Fruit fly (Drosophila melanogaster) whole organism, embryonic: ENCODE results near the gene mora.

Source experiments
- Aef1 ChIP-seq: fragments of 200-800 bp; sonication (Bioruptor generic); IDR thresholded peaks from 3 replicates; pipeline ENCODE4 v1.3.6; 2022; ENCODE audit warnings: missing biosample characterization, missing genetic modification characterization
- C15 ChIP-seq: fragments of 200-800 bp; sonication (Bioruptor generic); IDR thresholded peaks from 3 replicates; pipeline ENCODE4 v1.3.6; 2022; ENCODE audit warnings: missing biosample characterization, missing genetic modification characterization
- CG12071 ChIP-seq: fragments of 200-800 bp; sonication (Bioruptor generic); optimal IDR thresholded peaks from 3 replicates; lab custom pipeline; 2018; ENCODE audit warnings: missing biosample characterization, mild to moderate bottlenecking, missing genetic modification characterization
- CG12155 ChIP-seq: fragments of 200-800 bp; sonication (Bioruptor generic); optimal IDR thresholded peaks from 3 replicates; lab custom pipeline; 2016; ENCODE audit warnings: missing biosample characterization, missing genetic modification characterization
- CG12659 ChIP-seq: fragments of 200-800 bp; sonication (Bioruptor generic); optimal IDR thresholded peaks from 3 replicates; lab custom pipeline; 2017; ENCODE audit warnings: mild to moderate bottlenecking, missing biosample characterization, missing genetic modification reagents, missing genetic modification characterization
- CG32532 ChIP-seq: fragments of 200-800 bp; sonication (Bioruptor generic); IDR thresholded peaks from 2 replicates; pipeline ENCODE4 v1.3.6; 2022; ENCODE audit warnings: missing biosample characterization, missing genetic modification characterization
- CG3838 ChIP-seq: fragments of 200-800 bp; sonication (Bioruptor generic); optimal IDR thresholded peaks from 3 replicates; lab custom pipeline; 2016; ENCODE audit warnings: missing biosample characterization, missing genetic modification characterization
- CG6254 ChIP-seq: fragments of 200-800 bp; sonication (Bioruptor generic); optimal IDR thresholded peaks from 3 replicates; lab custom pipeline; 2017; ENCODE audit warnings: mild to moderate bottlenecking, missing biosample characterization, missing genetic modification reagents, missing genetic modification characterization
- CG6272 ChIP-seq: fragments of 200-800 bp; sonication (Bioruptor generic); IDR thresholded peaks from 2 replicates; pipeline ENCODE4 v1.3.6; 2022; ENCODE audit warnings: missing biosample characterization, missing genetic modification characterization
- CG6765 ChIP-seq: fragments of 200-800 bp; sonication (Bioruptor generic); optimal IDR thresholded peaks from 3 replicates; lab custom pipeline; 2017; ENCODE audit warnings: missing biosample characterization, mild to moderate bottlenecking, missing genetic modification characterization
- CG6854 ChIP-seq: fragments of 200-800 bp; sonication (Bioruptor generic); optimal IDR thresholded peaks from 3 replicates; lab custom pipeline; 2017; ENCODE audit warnings: missing biosample characterization, mild to moderate bottlenecking, missing genetic modification characterization
- CG7556 ChIP-seq: fragments of 200-800 bp; sonication (Bioruptor generic); optimal IDR thresholded peaks from 2 replicates; lab custom pipeline; 2017; ENCODE audit warnings: missing biosample characterization, mild to moderate bottlenecking, missing genetic modification characterization
- CG7839 ChIP-seq: fragments of 200-800 bp; sonication (Bioruptor generic); optimal IDR thresholded peaks from 3 replicates; lab custom pipeline; 2018; ENCODE audit warnings: missing biosample characterization, mild to moderate bottlenecking, missing genetic modification characterization, moderate library complexity
- CG8089 ChIP-seq: fragments of 200-800 bp; sonication (Bioruptor generic); optimal IDR thresholded peaks from 3 replicates; lab custom pipeline; 2016; ENCODE audit warnings: missing biosample characterization, missing genetic modification characterization
- CG8281 ChIP-seq: fragments of 200-800 bp; sonication (Bioruptor generic); optimal IDR thresholded peaks from 2 replicates; lab custom pipeline; 2018; ENCODE audit warnings: missing biosample characterization, mild to moderate bottlenecking, missing genetic modification characterization, moderate library complexity
- Dip2 ChIP-seq: fragments of 200-800 bp; sonication (Bioruptor generic); IDR thresholded peaks from 2 replicates; pipeline ENCODE4 v1.3.6; 2022; ENCODE audit warnings: missing biosample characterization, missing genetic modification characterization
- Dp ChIP-seq: fragments of 200-800 bp; sonication (Bioruptor generic); optimal IDR thresholded peaks from 2 replicates; lab custom pipeline; 2018; ENCODE audit warnings: missing biosample characterization, mild to moderate bottlenecking, missing genetic modification characterization, moderate library complexity
- Fer2 ChIP-seq: fragments of 200-800 bp; sonication (Bioruptor generic); optimal IDR thresholded peaks from 2 replicates; lab custom pipeline; 2018; ENCODE audit warnings: missing biosample characterization, mild to moderate bottlenecking, missing genetic modification characterization, moderate library complexity
- GATAe ChIP-seq: fragments of 200-800 bp; sonication (Bioruptor generic); conservative IDR thresholded peaks from 2 replicates; pipeline ENCODE4 v1.3.6; 2022; ENCODE audit warnings: missing biosample characterization, missing genetic modification characterization
- Hmr ChIP-seq: fragments of 200-800 bp; sonication (Bioruptor generic); optimal IDR thresholded peaks from 3 replicates; lab custom pipeline; 2017; ENCODE audit warnings: mild to moderate bottlenecking, missing biosample characterization, missing genetic modification reagents, missing genetic modification characterization
- MESR4 ChIP-seq: fragments of 200-800 bp; sonication (Bioruptor generic); optimal IDR thresholded peaks from 2 replicates; lab custom pipeline; 2018; ENCODE audit warnings: missing biosample characterization, mild to moderate bottlenecking, missing genetic modification characterization, moderate library complexity
- Mad ChIP-seq: fragments of 200-800 bp; sonication (Bioruptor generic); optimal IDR thresholded peaks from 2 replicates; lab custom pipeline; 2016; ENCODE audit warnings: missing biosample characterization, missing genetic modification characterization
- Myb ChIP-seq: fragments of 200-800 bp; sonication (Bioruptor generic); optimal IDR thresholded peaks from 2 replicates; lab custom pipeline; 2016; ENCODE audit warnings: missing biosample characterization, missing genetic modification characterization
- NFAT ChIP-seq: fragments of 200-800 bp; sonication (Bioruptor generic); IDR thresholded peaks from 2 replicates; pipeline ENCODE4 v1.3.6; 2022; ENCODE audit warnings: missing biosample characterization, missing genetic modification characterization
- Ravus ChIP-seq: fragments of 200-800 bp; sonication (Bioruptor generic); IDR thresholded peaks from 2 replicates; pipeline ENCODE4 v1.3.6; 2022; ENCODE audit warnings: missing biosample characterization, missing genetic modification characterization
- Spps ChIP-seq: fragments of 200-800 bp; sonication (Bioruptor generic); optimal IDR thresholded peaks from 2 replicates; lab custom pipeline; 2018; ENCODE audit warnings: missing biosample characterization, mild to moderate bottlenecking, missing genetic modification characterization
- Sry-β ChIP-seq: fragments of 200-800 bp; sonication (Bioruptor generic); optimal IDR thresholded peaks from 2 replicates; lab custom pipeline; 2018; ENCODE audit warnings: missing biosample characterization, mild to moderate bottlenecking, missing genetic modification characterization, moderate library complexity
- aop ChIP-seq: fragments of 200-800 bp; sonication (Bioruptor generic); IDR thresholded peaks from 2 replicates; pipeline ENCODE4 v1.3.6; 2022; ENCODE audit warnings: missing biosample characterization, missing genetic modification characterization
- caup ChIP-seq: fragments of 200-800 bp; sonication (Bioruptor generic); optimal IDR thresholded peaks from 3 replicates; lab custom pipeline; 2017; ENCODE audit warnings: missing biosample characterization, mild to moderate bottlenecking, missing genetic modification characterization, moderate library complexity; ENCODE audit not compliant: severe bottlenecking
- crp ChIP-seq, 2 experiments: fragments of 200-800 bp; sonication (Bioruptor generic); optimal IDR thresholded peaks; 2 replicates in 1 of 2; 3 replicates in 1 of 2; lab custom pipeline; 2017; ENCODE audit warnings: missing biosample characterization in 2 of 2, missing genetic modification characterization in 2 of 2, mild to moderate bottlenecking in 1 of 2, moderate library complexity in 1 of 2
- dimm ChIP-seq: fragments of 200-800 bp; sonication (Bioruptor generic); IDR thresholded peaks from 2 replicates; pipeline ENCODE4 v1.3.6; 2022; ENCODE audit warnings: missing biosample characterization, missing genetic modification characterization
- exex ChIP-seq: fragments of 200-800 bp; sonication (Bioruptor generic); optimal IDR thresholded peaks from 4 replicates; lab custom pipeline; 2018; ENCODE audit warnings: missing biosample characterization, mild to moderate bottlenecking, missing genetic modification characterization, moderate library complexity
- eyg ChIP-seq: fragments of 200-800 bp; sonication (Bioruptor generic); optimal IDR thresholded peaks from 3 replicates; lab custom pipeline; 2016; ENCODE audit warnings: missing biosample characterization, missing genetic modification characterization
- fd3F ChIP-seq: fragments of 200-800 bp; sonication (Bioruptor generic); optimal IDR thresholded peaks from 2 replicates; lab custom pipeline; 2018; ENCODE audit warnings: missing biosample characterization, mild to moderate bottlenecking, missing genetic modification characterization, moderate library complexity
- fd64A ChIP-seq: fragments of 200-800 bp; sonication (Bioruptor generic); optimal IDR thresholded peaks from 3 replicates; lab custom pipeline; 2018; ENCODE audit warnings: missing biosample characterization, mild to moderate bottlenecking, missing genetic modification characterization
- hbn ChIP-seq: fragments of 200-800 bp; sonication (Bioruptor generic); IDR thresholded peaks from 2 replicates; pipeline ENCODE4 v1.3.6; 2022; ENCODE audit warnings: missing biosample characterization, missing genetic modification characterization; ENCODE audit not compliant: partially characterized antibody
- insv ChIP-seq, 2 experiments: fragments of 200-800 bp; sonication (Bioruptor generic); optimal IDR thresholded peaks; 3 replicates each; lab custom pipeline; 2016 to 2018; ENCODE audit warnings: missing biosample characterization in 2 of 2, missing genetic modification characterization in 2 of 2
- jing ChIP-seq: fragments of 200-800 bp; sonication (Bioruptor generic); optimal IDR thresholded peaks from 2 replicates; lab custom pipeline; 2018; ENCODE audit warnings: missing biosample characterization, mild to moderate bottlenecking, missing genetic modification characterization
- klu ChIP-seq: fragments of 200-800 bp; sonication (Bioruptor generic); IDR thresholded peaks from 2 replicates; pipeline ENCODE4 v1.3.6; 2022; ENCODE audit warnings: missing biosample characterization, missing genetic modification characterization
- lilli ChIP-seq: fragments of 200-800 bp; sonication (Bioruptor generic); optimal IDR thresholded peaks from 3 replicates; lab custom pipeline; 2016; ENCODE audit warnings: missing biosample characterization, missing genetic modification characterization
- nau ChIP-seq: fragments of 200-800 bp; sonication (Bioruptor generic); optimal IDR thresholded peaks from 3 replicates; lab custom pipeline; 2017; ENCODE audit warnings: missing biosample characterization, mild to moderate bottlenecking, missing genetic modification characterization, missing genetic modification reagents
- nmo ChIP-seq: fragments of 200-800 bp; sonication (Bioruptor generic); optimal IDR thresholded peaks from 2 replicates; lab custom pipeline; 2018; ENCODE audit warnings: missing biosample characterization, mild to moderate bottlenecking, missing genetic modification characterization, moderate library complexity
- nom ChIP-seq: fragments of 200-800 bp; sonication (Bioruptor generic); optimal IDR thresholded peaks from 2 replicates; lab custom pipeline; 2017; ENCODE audit warnings: missing biosample characterization, missing genetic modification characterization, mild to moderate bottlenecking, moderate library complexity, missing genetic modification reagents
- oc ChIP-seq: fragments of 200-800 bp; sonication (Bioruptor generic); optimal IDR thresholded peaks from 2 replicates; lab custom pipeline; 2018; ENCODE audit warnings: missing biosample characterization, mild to moderate bottlenecking, missing genetic modification characterization, moderate library complexity
- phol ChIP-seq: fragments of 200-800 bp; sonication (Bioruptor generic); optimal IDR thresholded peaks from 3 replicates; lab custom pipeline; 2018; ENCODE audit warnings: missing biosample characterization, mild to moderate bottlenecking, missing genetic modification characterization, moderate library complexity
- pita ChIP-seq: fragments of 200-800 bp; sonication (Bioruptor generic); optimal IDR thresholded peaks from 2 replicates; lab custom pipeline; 2017; ENCODE audit warnings: missing biosample characterization, mild to moderate bottlenecking, missing genetic modification characterization
- pros ChIP-seq: fragments of 200-800 bp; sonication (Bioruptor generic); optimal IDR thresholded peaks from 3 replicates; lab custom pipeline; 2019; ENCODE audit warnings: missing biosample characterization, mild to moderate bottlenecking, missing genetic modification characterization, moderate library complexity
- so ChIP-seq: fragments of 200-800 bp; sonication (Bioruptor generic); IDR thresholded peaks from 3 replicates; pipeline ENCODE4 v1.3.6; 2022; ENCODE audit warnings: missing biosample characterization, missing genetic modification characterization
- sob ChIP-seq: fragments of 200-800 bp; sonication (Bioruptor generic); IDR thresholded peaks from 2 replicates; pipeline ENCODE4 v1.3.6; 2022; ENCODE audit warnings: missing biosample characterization, missing genetic modification characterization
- vnd ChIP-seq: fragments of 200-800 bp; sonication (Bioruptor generic); IDR thresholded peaks from 3 replicates; pipeline ENCODE4 v1.3.6; 2022; ENCODE audit warnings: missing biosample characterization, missing genetic modification characterization; ENCODE audit not compliant: partially characterized antibody

mora gene

dm6 chr3R:24218565-24218964, 32.4 kb downstream of the mora start, which contains the start of gene CG17786 (continued):
- TF ChIP-seq CG7556 (GFP tag; lab: Kevin White, UChicago) (no peak), Dp (no peak), CG8089 (GFP tag; lab: Kevin White, UChicago) (no peak), CG12071 (GFP tag; lab: Kevin White, UChicago) (no peak), hbn (0 out of 2 replicates have a peak, but pooled peaks have one; percentile 29), aop (GFP tag; lab: Robert Waterston, UW) (no peak), nmo (GFP tag; lab: Kevin White, UChicago) (no peak), CG6272 (no peak), klu (GFP tag; lab: Robert Waterston, UW) (no peak), GATAe (GFP tag; lab: Robert Waterston, UW) (no peak), insv (GFP tag; optimal IDR thresholded peaks at IDR 0.05; lab: Kevin White, UChicago) (no peak), caup (peak; percentile 32), pita (GFP tag; lab: Kevin White, UChicago) (no peak), CG12155 (no peak), Hmr (GFP tag; lab: Kevin White, UChicago) (peak; percentile 8), crp (GFP tag; optimal IDR thresholded peaks at IDR 0.05; lab: Kevin White, UChicago) (peak in 1 of 2 experiments; percentile 41), CG32532 (GFP tag; lab: Robert Waterston, UW) (0 out of 2 replicates have a peak, but pooled peaks have one; percentile 18), fd3F (GFP tag; lab: Kevin White, UChicago) (no peak), nau (no peak), Ravus (no peak), vnd (GFP tag; lab: Robert Waterston, UW) (no peak), CG6765 (GFP tag; lab: Kevin White, UChicago) (peak; percentile 14), Dip2 (GFP tag; lab: Robert Waterston, UW) (no peak), Myb (GFP tag; lab: Kevin White, UChicago) (no peak), oc (tag; lab: Kevin White, UChicago) (peak; percentile 42), Spps (tag; lab: Kevin White, UChicago) (no peak), CG3838 (GFP tag; lab: Kevin White, UChicago) (no peak), CG7839 (tag; lab: Kevin White, UChicago) (no peak), lilli (GFP tag; lab: Kevin White, UChicago) (no peak), Mad (GFP tag; lab: Kevin White, UChicago) (no peak), so (peak; percentile 43; the same call in 1 of the 3 replicates), CG6854 (GFP tag; lab: Kevin White, UChicago) (no peak), nom (GFP tag; lab: Kevin White, UChicago) (peak; percentile 69), CG8281 (tag; lab: Kevin White, UChicago) (no peak), eyg (GFP tag; lab: Kevin White, UChicago) (no peak), exex (tag; lab: Kevin White, UChicago) (no peak), phol (tag; lab: Kevin White, UChicago) (no peak), Fer2 (tag; lab: Kevin White, UChicago) (no peak), jing (GFP tag; lab: Kevin White, UChicago) (no peak), CG6254 (GFP tag; lab: Kevin White, UChicago) (no peak), sob (GFP tag; lab: Robert Waterston, UW) (no peak), NFAT (GFP tag; lab: Robert Waterston, UW) (no peak), Sry-β (no peak), dimm (GFP tag; lab: Robert Waterston, UW) (no peak), CG12659 (GFP tag; lab: Kevin White, UChicago) (no peak), pros (GFP tag; lab: Kevin White, UChicago) (peak; percentile 25), Aef1 (GFP tag; lab: Robert Waterston, UW) (no peak), fd64A (GFP tag; lab: Kevin White, UChicago) (no peak), MESR4 (GFP tag; lab: Kevin White, UChicago) (no peak), C15 (no peak)
